Fruit fly (Drosophila melanogaster): Measurements from ENCODE around the gene PolI.

PolI gene

dm6 chr3R:8215528-8216189 is 17.6 kb upstream of the PolI start:
- TF ChIP-seq grn (GFP tag; optimal IDR thresholded peaks at IDR 0.05) (peak; percentile 98), ato (GFP tag; IDR thresholded peaks at IDR 0.05; ENCODE audit: partially characterized antibody) (no peak), Deaf1 (tag; optimal IDR thresholded peaks at IDR 0.05) (peak; percentile 47)

- TF ChIP-seq CG17186 (GFP tag; optimal IDR thresholded peaks at IDR 0.05) = no peak
- TF ChIP-seq CG4707 (GFP tag; optimal IDR thresholded peaks at IDR 0.05) = no peak
- TF ChIP-seq CG6175 (GFP tag; IDR thresholded peaks at IDR 0.05) = no peak
- TF ChIP-seq bowl (GFP tag; IDR thresholded peaks at IDR 0.05) = no peak
- TF ChIP-seq Bteb2 (GFP tag; optimal IDR thresholded peaks at IDR 0.05) = no peak
- TF ChIP-seq Gsc (GFP tag; IDR thresholded peaks at IDR 0.05) = no peak
- TF ChIP-seq wor (GFP tag; IDR thresholded peaks at IDR 0.05) = no peak
- TF ChIP-seq Deaf1 (tag; optimal IDR thresholded peaks at IDR 0.05) = no peak
- TF ChIP-seq CG4854 (GFP tag; optimal IDR thresholded peaks at IDR 0.05) = no peak
- no peak for TF ChIP-seq Dbx (GFP tag; IDR thresholded peaks at IDR 0.05)
- no peak for TF ChIP-seq ATbp (GFP tag; optimal IDR thresholded peaks at IDR 0.05)
- no peak for TF ChIP-seq Trl (optimal IDR thresholded peaks at IDR 0.05)
- TF ChIP-seq Trl (GFP tag; optimal IDR thresholded peaks at IDR 0.05) = no peak
- no peak for TF ChIP-seq klu (GFP tag; IDR thresholded peaks at IDR 0.05)
- TF ChIP-seq Dad (GFP tag; optimal IDR thresholded peaks at IDR 0.05) = no peak
- no peak for TF ChIP-seq Taf1 (GFP tag; IDR thresholded peaks at IDR 0.05)
- peak; percentile 55; the same call in 2 of the 3 replicates for TF ChIP-seq Doc3 (GFP tag; IDR thresholded peaks at IDR 0.05; ENCODE audit: partially characterized antibody)
- peak; percentile 46; the same call in 1 of the 2 replicates for TF ChIP-seq ato (GFP tag; IDR thresholded peaks at IDR 0.05; ENCODE audit: partially characterized antibody)
- no peak for TF ChIP-seq bab2 (GFP tag; optimal IDR thresholded peaks at IDR 0.05)
- peak; percentile 34; the same call in 1 of the 3 replicates for TF ChIP-seq CG16813 (GFP tag; IDR thresholded peaks at IDR 0.05; ENCODE audit: partially characterized antibody)
- TF ChIP-seq Rfx (GFP tag; IDR thresholded peaks at IDR 0.05) = no peak
- TF ChIP-seq CG10274 (GFP tag; optimal IDR thresholded peaks at IDR 0.05) = no peak
- no peak for TF ChIP-seq sug (tag; optimal IDR thresholded peaks at IDR 0.05)
- peak; percentile 52 for TF ChIP-seq gcm (GFP tag; optimal IDR thresholded peaks at IDR 0.05)
- TF ChIP-seq sd (tag; optimal IDR thresholded peaks at IDR 0.05) = no peak
- no peak for TF ChIP-seq sens-2 (GFP tag; IDR thresholded peaks at IDR 0.05)
- TF ChIP-seq CG34376 (GFP tag; optimal IDR thresholded peaks at IDR 0.05) = no peak
- TF ChIP-seq ac (GFP tag; optimal IDR thresholded peaks at IDR 0.05) = no peak
- TF ChIP-seq amos (GFP tag; IDR thresholded peaks at IDR 0.05; ENCODE audit: partially characterized antibody) = peak; percentile 36; the same call in 1 of the 2 replicates
- no peak for TF ChIP-seq CG16779 (GFP tag; IDR thresholded peaks at IDR 0.05)
- TF ChIP-seq cad (GFP tag; optimal IDR thresholded peaks at IDR 0.05) = no peak
- no peak for TF ChIP-seq Vsx1 (GFP tag; optimal IDR thresholded peaks at IDR 0.05)
- no peak for TF ChIP-seq CG8290 (GFP tag; optimal IDR thresholded peaks at IDR 0.05)
- TF ChIP-seq CG8290 (tag; optimal IDR thresholded peaks at IDR 0.05) = no peak
- no peak for TF ChIP-seq CG16815 (GFP tag; optimal IDR thresholded peaks at IDR 0.05)
- TF ChIP-seq br (optimal IDR thresholded peaks at IDR 0.05) = no peak
- no peak for TF ChIP-seq gce (GFP tag; IDR thresholded peaks at IDR 0.05)
- TF ChIP-seq Mrtf (GFP tag; IDR thresholded peaks at IDR 0.05) = no peak
- TF ChIP-seq sens (GFP tag) = peak; percentile 23
- peak; percentile 82 for TF ChIP-seq Dref (GFP tag; IDR thresholded peaks at IDR 0.05)
- no peak for TF ChIP-seq CG3838 (GFP tag; optimal IDR thresholded peaks at IDR 0.05)
- no peak for TF ChIP-seq CG4328 (GFP tag; optimal IDR thresholded peaks at IDR 0.05)
- no peak for TF ChIP-seq jing (GFP tag; optimal IDR thresholded peaks at IDR 0.05)
- no peak for TF ChIP-seq bigmax (GFP tag; optimal IDR thresholded peaks at IDR 0.05)
- peak; percentile 50 for TF ChIP-seq MBD-R2 (GFP tag; IDR thresholded peaks at IDR 0.05)
- TF ChIP-seq CG17802 (tag; optimal IDR thresholded peaks at IDR 0.05) = no peak
- no peak for TF ChIP-seq CG15479 (GFP tag; optimal IDR thresholded peaks at IDR 0.05)
- TF ChIP-seq crp (GFP tag; optimal IDR thresholded peaks at IDR 0.05) = peak in 1 of 2 experiments; percentile 84
- no peak for TF ChIP-seq D19A (tag; optimal IDR thresholded peaks at IDR 0.05)
Measured at dm6 chr3R:8217727-8218126, 15.6 kb upstream of the PolI start, which contains the start of gene CG7800. CG7800 (plus strand) TSS chr3R:8217957.
